Worm (Caenorhabditis elegans): ENCODE data around the gene F44E2.3.
A peak's percentile ranks its signal among the peaks of the same experiment; 100 is the strongest.

Gene F44E2.3

ce11 chrIII:8824556-8824955 lies 4.5 kb downstream of the F44E2.3 start:
- TF ChIP-seq skn-1 (tag; optimal IDR thresholded peaks at IDR 0.05) (no peak), mab-5 (tag; optimal IDR thresholded peaks at IDR 0.05) (no peak), nhr-25 (tag; optimal IDR thresholded peaks at IDR 0.05) (no peak)

ce11 chrIII:8818599-8818998 lies 10.5 kb downstream of the F44E2.3 start, which contains the start of gene pat-2:
TSS of gene pat-2 (plus strand) at chrIII:8818899.
- no peak for TF ChIP-seq elt-3 (tag; optimal IDR thresholded peaks at IDR 0.05)
- no peak for TF ChIP-seq nhr-237 (tag; optimal IDR thresholded peaks at IDR 0.05)
- TF ChIP-seq R02D3.7 (tag; optimal IDR thresholded peaks at IDR 0.05): no peak
- no peak for TF ChIP-seq lin-39 (tag; optimal IDR thresholded peaks at IDR 0.05)
- TF ChIP-seq C34F6.9 (tag; optimal IDR thresholded peaks at IDR 0.05): no peak
- no peak for TF ChIP-seq ceh-82 (tag; optimal IDR thresholded peaks at IDR 0.05)
- TF ChIP-seq unc-62 (GFP tag; optimal IDR thresholded peaks at IDR 0.05): no peak
- TF ChIP-seq fos-1 (tag; optimal IDR thresholded peaks at IDR 0.05): no peak
- TF ChIP-seq F13H6.1 (tag; optimal IDR thresholded peaks at IDR 0.05): no peak
- TF ChIP-seq dmd-4 (tag; optimal IDR thresholded peaks at IDR 0.05): no peak
- TF ChIP-seq sma-9 (GFP tag; optimal IDR thresholded peaks at IDR 0.05): no peak
- TF ChIP-seq sma-9 (tag; optimal IDR thresholded peaks at IDR 0.05): no peak

ce11 chrIII:8815699-8816098 lies 13.4 kb downstream of the F44E2.3 start:
- TF ChIP-seq F13H6.1 (tag; optimal IDR thresholded peaks at IDR 0.05) (peak; percentile 61), C34F6.9 (tag; optimal IDR thresholded peaks at IDR 0.05) (no peak), nhr-129 (tag; optimal IDR thresholded peaks at IDR 0.05) (peak; percentile 45)

- TF ChIP-seq skn-1 (tag; optimal IDR thresholded peaks at IDR 0.05) (no peak), sem-4 (tag; optimal IDR thresholded peaks at IDR 0.05) (peak; percentile 56)
These were observed 18.0 kb downstream of the F44E2.3 start for ce11 chrIII:8811111-8811510.

- TF ChIP-seq nhr-129 (tag; optimal IDR thresholded peaks at IDR 0.05) (peak; percentile 73), sem-4 (tag; optimal IDR thresholded peaks at IDR 0.05) (no peak), nhr-21 (tag; optimal IDR thresholded peaks at IDR 0.05) (no peak), unc-62 (GFP tag; optimal IDR thresholded peaks at IDR 0.05) (no peak), lin-39 (tag; optimal IDR thresholded peaks at IDR 0.05) (no peak), sma-3 (GFP tag; optimal IDR thresholded peaks at IDR 0.05) (peak; percentile 19), F13H6.1 (tag; optimal IDR thresholded peaks at IDR 0.05) (peak; percentile 43), blmp-1 (tag; optimal IDR thresholded peaks at IDR 0.05; ENCODE audit: insufficient read depth) (no peak), aly-2 (tag; optimal IDR thresholded peaks at IDR 0.05) (no peak), nhr-11 (tag; optimal IDR thresholded peaks at IDR 0.05) (no peak), mbf-1 (tag; optimal IDR thresholded peaks at IDR 0.05) (no peak), R02D3.7 (tag; optimal IDR thresholded peaks at IDR 0.05) (no peak), lin-13 (GFP tag; optimal IDR thresholded peaks at IDR 0.05) (peak; percentile 15), ztf-11 (tag; optimal IDR thresholded peaks at IDR 0.05) (no peak), ceh-16 (tag; optimal IDR thresholded peaks at IDR 0.05) (no peak), skn-1 (tag; optimal IDR thresholded peaks at IDR 0.05) (no peak), nhr-237 (tag; optimal IDR thresholded peaks at IDR 0.05) (no peak), ZK546.5 (tag; optimal IDR thresholded peaks at IDR 0.05) (no peak), ztf-1 (GFP tag; conservative IDR thresholded peaks at IDR 0.05) (no peak), C34F6.9 (tag; optimal IDR thresholded peaks at IDR 0.05) (peak; percentile 62), zag-1 (tag; optimal IDR thresholded peaks at IDR 0.05) (no peak), crh-2 (tag; optimal IDR thresholded peaks at IDR 0.05) (peak; percentile 30), Y55F3AM.14 (GFP tag; optimal IDR thresholded peaks at IDR 0.05) (no peak), nhr-23 (tag; optimal IDR thresholded peaks at IDR 0.05) (no peak), nhr-77 (tag; optimal IDR thresholded peaks at IDR 0.05) (no peak), lsy-2 (tag; optimal IDR thresholded peaks at IDR 0.05) (peak in 1 of 2 experiments; percentile 66), snpc-4 (tag; optimal IDR thresholded peaks at IDR 0.05) (no peak), mab-5 (tag; optimal IDR thresholded peaks at IDR 0.05) (no peak), ama-1 (optimal IDR thresholded peaks at IDR 0.05) (peak; percentile 7), nhr-12 (tag; optimal IDR thresholded peaks at IDR 0.05) (no peak), alr-1 (tag; optimal IDR thresholded peaks at IDR 0.05) (no peak), lin-11 (tag; optimal IDR thresholded peaks at IDR 0.05) (no peak), nhr-6 (tag; optimal IDR thresholded peaks at IDR 0.05) (no peak), nhr-25 (tag; optimal IDR thresholded peaks at IDR 0.05) (peak; percentile 1), peb-1 (tag; optimal IDR thresholded peaks at IDR 0.05) (no peak), mdl-1 (tag; optimal IDR thresholded peaks at IDR 0.05) (no peak), elt-1 (tag; optimal IDR thresholded peaks at IDR 0.05) (no peak), sma-9 (GFP tag; optimal IDR thresholded peaks at IDR 0.05) (peak; percentile 39), sma-9 (tag; optimal IDR thresholded peaks at IDR 0.05) (no peak), dmd-4 (tag; optimal IDR thresholded peaks at IDR 0.05) (no peak), gmeb-1 (tag; optimal IDR thresholded peaks at IDR 0.05) (peak; percentile 92)
These were observed 19.7 kb downstream of the F44E2.3 start, which contains the start of gene prx-19 for ce11 chrIII:8809245-8809971. TSS of gene prx-19 (minus strand) at chrIII:8809295.

Measured in whole organism, L2 larva.